Worm (Caenorhabditis elegans): ENCODE measurements around the gene msp-55.

- TF ChIP-seq him-1 (tag; optimal IDR thresholded peaks at IDR 0.05) (no peak), dao-5 (tag; optimal IDR thresholded peaks at IDR 0.05) (no peak), W03F9.2 (tag; optimal IDR thresholded peaks at IDR 0.05) (no peak)
Measured at ce11 chrIV:5073836-5074235, 18.0 kb upstream of the msp-55 start.
